Fruit fly (Drosophila melanogaster) whole organism, embryonic: ENCODE results near the gene CG1143.

Source experiments
- Adf1 ChIP-seq: fragments of 200-800 bp; sonication (Bioruptor generic); IDR thresholded peaks from 2 replicates; pipeline ENCODE4 v1.3.6; 2022; ENCODE audit warnings: missing biosample characterization, missing genetic modification characterization
- Antp ChIP-seq: fragments of 200-800 bp; sonication (Bioruptor generic); optimal IDR thresholded peaks from 3 replicates; lab custom pipeline; 2016; ENCODE audit warnings: missing biosample characterization, missing genetic modification characterization
- BEAF-32 ChIP-seq: fragments of 200-800 bp; sonication (Bioruptor generic); optimal IDR thresholded peaks from 3 replicates; lab custom pipeline; 2017; ENCODE audit warnings: missing biosample characterization, missing genetic modification characterization, mild to moderate bottlenecking, moderate library complexity, missing genetic modification reagents
- Bgb ChIP-seq: fragments of 200-800 bp; sonication (Bioruptor generic); IDR thresholded peaks from 2 replicates; pipeline ENCODE4 v1.3.6; 2022; ENCODE audit warnings: missing biosample characterization, missing genetic modification characterization; ENCODE audit not compliant: partially characterized antibody
- CG10462 ChIP-seq: fragments of 200-800 bp; sonication (Bioruptor generic); optimal IDR thresholded peaks from 2 replicates; lab custom pipeline; 2016; ENCODE audit warnings: missing biosample characterization, missing genetic modification characterization
- CG12071 ChIP-seq: fragments of 200-800 bp; sonication (Bioruptor generic); optimal IDR thresholded peaks from 3 replicates; lab custom pipeline; 2018; ENCODE audit warnings: missing biosample characterization, mild to moderate bottlenecking, missing genetic modification characterization
- CG12942 ChIP-seq: fragments of 200-800 bp; sonication (Bioruptor generic); optimal IDR thresholded peaks from 3 replicates; lab custom pipeline; 2016; ENCODE audit warnings: missing biosample characterization, missing genetic modification characterization
- CG13123 ChIP-seq: fragments of 200-800 bp; sonication (Bioruptor generic); optimal IDR thresholded peaks from 2 replicates; lab custom pipeline; 2016; ENCODE audit warnings: missing biosample characterization, missing genetic modification characterization
- CG1529 ChIP-seq: fragments of 200-800 bp; sonication (Bioruptor generic); optimal IDR thresholded peaks from 3 replicates; lab custom pipeline; 2018; ENCODE audit warnings: missing biosample characterization, missing genetic modification characterization
- CG1603 ChIP-seq: fragments of 200-800 bp; sonication (Bioruptor generic); optimal IDR thresholded peaks from 2 replicates; lab custom pipeline; 2019; ENCODE audit warnings: missing biosample characterization, mild to moderate bottlenecking, missing genetic modification characterization, moderate library complexity
- CG16863 ChIP-seq: fragments of 200-800 bp; sonication (Bioruptor generic); optimal IDR thresholded peaks from 3 replicates; lab custom pipeline; 2016; ENCODE audit warnings: missing biosample characterization, missing genetic modification characterization
- CG17361 ChIP-seq: fragments of 200-800 bp; sonication (Bioruptor generic); IDR thresholded peaks from 3 replicates; pipeline ENCODE4 v1.3.6; 2022; ENCODE audit warnings: missing biosample characterization, missing genetic modification characterization
- CG18262 ChIP-seq: fragments of 200-800 bp; optimal IDR thresholded peaks from 3 replicates; lab custom pipeline; 2019; ENCODE audit warnings: missing biosample characterization, mild to moderate bottlenecking, missing genetic modification characterization, moderate library complexity
- CG2199 ChIP-seq: fragments of 200-800 bp; sonication (Bioruptor generic); IDR thresholded peaks from 3 replicates; pipeline ENCODE4 v1.3.6; 2022; ENCODE audit warnings: missing biosample characterization, missing genetic modification characterization
- CG2875 ChIP-seq: fragments of 200-800 bp; sonication (Bioruptor generic); optimal IDR thresholded peaks from 2 replicates; lab custom pipeline; 2017; ENCODE audit warnings: missing biosample characterization, mild to moderate bottlenecking, missing genetic modification characterization, missing genetic modification reagents
- CG32772 ChIP-seq: fragments of 200-800 bp; sonication (Bioruptor generic); IDR thresholded peaks from 2 replicates; pipeline ENCODE4 v1.3.6; 2022; ENCODE audit warnings: missing biosample characterization, missing genetic modification characterization
- CG3407 ChIP-seq: fragments of 200-800 bp; sonication (Bioruptor generic); optimal IDR thresholded peaks from 2 replicates; lab custom pipeline; 2018; ENCODE audit warnings: missing biosample characterization, mild to moderate bottlenecking, missing genetic modification characterization
- CG3726 ChIP-seq: fragments of 200-800 bp; sonication (Bioruptor generic); IDR thresholded peaks from 3 replicates; pipeline ENCODE4, ENCODE4 v1.3.6; 2022; ENCODE audit warnings: missing biosample characterization, missing genetic modification characterization
- CG3995 ChIP-seq: fragments of 200-800 bp; sonication (Bioruptor generic); optimal IDR thresholded peaks from 3 replicates; lab custom pipeline; 2016; ENCODE audit warnings: missing biosample characterization, missing genetic modification characterization
- CG4617 ChIP-seq: fragments of 200-800 bp; sonication (Bioruptor generic); optimal IDR thresholded peaks from 3 replicates; lab custom pipeline; 2016; ENCODE audit warnings: missing biosample characterization, missing genetic modification characterization, borderline replicate concordance
- CG4820 ChIP-seq: fragments of 200-800 bp; sonication (Bioruptor generic); optimal IDR thresholded peaks from 3 replicates; lab custom pipeline; 2016; ENCODE audit warnings: missing biosample characterization, missing genetic modification characterization
- CTCF ChIP-seq: fragments of 200-800 bp; sonication (Bioruptor generic); optimal IDR thresholded peaks from 2 replicates; lab custom pipeline; 2017; ENCODE audit warnings: missing biosample characterization, mild to moderate bottlenecking, missing genetic modification characterization, moderate library complexity
- CkIIα-i1 ChIP-seq: fragments of 200-800 bp; sonication (Bioruptor generic); IDR thresholded peaks from 2 replicates; pipeline ENCODE4 v1.3.6; 2022; ENCODE audit warnings: missing biosample characterization, missing genetic modification characterization
- D19A ChIP-seq: fragments of 200-800 bp; optimal IDR thresholded peaks from 3 replicates; lab custom pipeline; 2019; ENCODE audit warnings: missing biosample characterization, mild to moderate bottlenecking, missing genetic modification characterization, moderate library complexity
- Dek ChIP-seq: fragments of 200-800 bp; sonication (Bioruptor generic); optimal IDR thresholded peaks from 3 replicates; lab custom pipeline; 2019; ENCODE audit warnings: missing biosample characterization, mild to moderate bottlenecking, missing genetic modification characterization, moderate library complexity
- Dref ChIP-seq: fragments of 200-800 bp; sonication (Bioruptor generic); IDR thresholded peaks from 2 replicates; pipeline ENCODE4 v1.3.6; 2022; ENCODE audit warnings: missing biosample characterization, missing genetic modification characterization
- Fer1 ChIP-seq: fragments of 200-800 bp; sonication (Bioruptor generic); optimal IDR thresholded peaks from 2 replicates; lab custom pipeline; 2017; ENCODE audit warnings: missing biosample characterization, mild to moderate bottlenecking, missing genetic modification characterization
- HmgZ ChIP-seq: fragments of 200-800 bp; sonication (Bioruptor generic); optimal IDR thresholded peaks from 2 replicates; lab custom pipeline; 2018; ENCODE audit warnings: missing biosample characterization, mild to moderate bottlenecking, missing genetic modification characterization
- Kr ChIP-seq: fragments of 200-800 bp; sonication (Bioruptor generic); optimal IDR thresholded peaks from 2 replicates; lab custom pipeline; 2017; ENCODE audit warnings: missing biosample characterization, mild to moderate bottlenecking, missing genetic modification characterization
- Lhr ChIP-seq: fragments of 200-800 bp; sonication (Bioruptor generic); optimal IDR thresholded peaks from 3 replicates; lab custom pipeline; 2017; ENCODE audit warnings: mild to moderate bottlenecking, missing biosample characterization, missing genetic modification reagents, missing genetic modification characterization
- Lim3 ChIP-seq: fragments of 200-800 bp; sonication (Bioruptor generic); IDR thresholded peaks from 2 replicates; pipeline ENCODE4 v1.3.6; 2022; ENCODE audit warnings: missing biosample characterization, missing genetic modification characterization
- Meics ChIP-seq: fragments of 200-800 bp; sonication (Bioruptor generic); optimal IDR thresholded peaks from 2 replicates; lab custom pipeline; 2017; ENCODE audit warnings: missing biosample characterization, mild to moderate bottlenecking, missing genetic modification characterization
- NC2β ChIP-seq: fragments of 200-800 bp; sonication (Bioruptor generic); optimal IDR thresholded peaks from 2 replicates; lab custom pipeline; 2016; ENCODE audit warnings: missing biosample characterization, missing genetic modification characterization
- Rfx ChIP-seq: fragments of 200-800 bp; sonication (Bioruptor generic); IDR thresholded peaks from 2 replicates; pipeline ENCODE4 v1.3.6; 2022; ENCODE audit warnings: missing biosample characterization, missing genetic modification characterization
- Xbp1 ChIP-seq: fragments of 200-800 bp; sonication (Bioruptor generic); optimal IDR thresholded peaks from 3 replicates; lab custom pipeline; 2016; ENCODE audit warnings: missing biosample characterization, mild to moderate bottlenecking, missing genetic modification characterization
- ase ChIP-seq: fragments of 200-800 bp; sonication (Bioruptor generic); IDR thresholded peaks from 3 replicates; pipeline ENCODE4 v1.3.6; 2022; ENCODE audit warnings: missing biosample characterization, missing genetic modification characterization
- cad ChIP-seq: fragments of >200 bp; optimal IDR thresholded peaks from 2 replicates; lab custom pipeline; 2017; ENCODE audit warnings: missing biosample characterization, missing genetic modification characterization
- dimm ChIP-seq: fragments of 200-800 bp; sonication (Bioruptor generic); IDR thresholded peaks from 2 replicates; pipeline ENCODE4 v1.3.6; 2022; ENCODE audit warnings: missing biosample characterization, missing genetic modification characterization
- fd3F ChIP-seq: fragments of 200-800 bp; sonication (Bioruptor generic); optimal IDR thresholded peaks from 2 replicates; lab custom pipeline; 2018; ENCODE audit warnings: missing biosample characterization, mild to moderate bottlenecking, missing genetic modification characterization, moderate library complexity
- fu2 ChIP-seq: fragments of 200-800 bp; sonication (Bioruptor generic); optimal IDR thresholded peaks from 2 replicates; lab custom pipeline; 2016; ENCODE audit warnings: missing biosample characterization, missing genetic modification characterization
- hth ChIP-seq: fragments of >200 bp; optimal IDR thresholded peaks from 2 replicates; lab custom pipeline; 2017; ENCODE audit warnings: inconsistent platforms
- insv ChIP-seq, 2 experiments: fragments of 200-800 bp; sonication (Bioruptor generic); optimal IDR thresholded peaks; 3 replicates each; lab custom pipeline; 2016 to 2018; ENCODE audit warnings: missing biosample characterization in 2 of 2, missing genetic modification characterization in 2 of 2
- lab ChIP-seq: fragments of 200-800 bp; sonication (Bioruptor generic); optimal IDR thresholded peaks from 3 replicates; lab custom pipeline; 2017; ENCODE audit warnings: missing biosample characterization, missing genetic modification characterization, mild to moderate bottlenecking, moderate library complexity, missing genetic modification reagents
- mld ChIP-seq: fragments of 200-800 bp; sonication (Bioruptor generic); IDR thresholded peaks from 3 replicates; pipeline ENCODE4 v1.3.6; 2022; ENCODE audit warnings: missing biosample characterization, missing genetic modification characterization; ENCODE audit not compliant: partially characterized antibody
- nau ChIP-seq: fragments of 200-800 bp; sonication (Bioruptor generic); optimal IDR thresholded peaks from 3 replicates; lab custom pipeline; 2017; ENCODE audit warnings: missing biosample characterization, mild to moderate bottlenecking, missing genetic modification characterization, missing genetic modification reagents
- nmo ChIP-seq: fragments of 200-800 bp; sonication (Bioruptor generic); optimal IDR thresholded peaks from 2 replicates; lab custom pipeline; 2018; ENCODE audit warnings: missing biosample characterization, mild to moderate bottlenecking, missing genetic modification characterization, moderate library complexity
- salm ChIP-seq: fragments of 200-800 bp; sonication (Bioruptor generic); optimal IDR thresholded peaks from 2 replicates; lab custom pipeline; 2018; ENCODE audit warnings: missing biosample characterization, mild to moderate bottlenecking, missing genetic modification characterization
- sr ChIP-seq: fragments of 200-800 bp; sonication (Bioruptor generic); IDR thresholded peaks from 3 replicates; pipeline ENCODE4 v1.3.6; 2022; ENCODE audit warnings: missing biosample characterization, missing genetic modification characterization
- ssp ChIP-seq: fragments of 200-800 bp; sonication (Bioruptor generic); IDR thresholded peaks from 2 replicates; pipeline ENCODE4 v1.3.6; 2022; ENCODE audit warnings: missing biosample characterization, missing genetic modification characterization
- stc ChIP-seq: fragments of 200-800 bp; sonication (Bioruptor generic); IDR thresholded peaks from 2 replicates; pipeline ENCODE4 v1.3.6; 2022; ENCODE audit warnings: missing biosample characterization, missing genetic modification characterization
- tin ChIP-seq: fragments of 200-800 bp; sonication (Bioruptor generic); optimal IDR thresholded peaks from 3 replicates; lab custom pipeline; 2016; ENCODE audit warnings: missing biosample characterization, missing genetic modification characterization
- ttk ChIP-seq: fragments of 200-800 bp; sonication (Bioruptor generic); IDR thresholded peaks from 2 replicates; pipeline ENCODE4 v2.1.2; 2022; ENCODE audit warnings: missing biosample characterization, missing genetic modification characterization
- z ChIP-seq: fragments of 200-800 bp; sonication (Bioruptor generic); IDR thresholded peaks from 3 replicates; pipeline ENCODE4 v1.3.6; 2022; ENCODE audit warnings: missing biosample characterization, missing genetic modification characterization

The CG1143 gene

dm6 chr3L:2632763-2633100, 12.4 kb upstream of the CG1143 start:
- TF ChIP-seq ssp (GFP tag; lab: Robert Waterston, UW): no peak
- TF ChIP-seq CG16863: no peak
- no peak for TF ChIP-seq CG1603 (tag; lab: Kevin White, UChicago)
- no peak for TF ChIP-seq ase (GFP tag; lab: Robert Waterston, UW)
- no peak for TF ChIP-seq CG3995 (GFP tag; lab: Kevin White, UChicago)
- TF ChIP-seq CG10462 (GFP tag; lab: Kevin White, UChicago): no peak
- no peak for TF ChIP-seq tin (GFP tag; lab: Kevin White, UChicago)
- TF ChIP-seq CG2199: no peak
- TF ChIP-seq D19A (tag; lab: Kevin White, UChicago): peak; percentile 62
- no peak for TF ChIP-seq Kr (GFP tag; lab: Kevin White, UChicago)
- no peak for TF ChIP-seq CkIIα-i1
- no peak for TF ChIP-seq CTCF (GFP tag; lab: Kevin White, UChicago)
- no peak for TF ChIP-seq Antp (GFP tag; lab: Kevin White, UChicago)
- TF ChIP-seq CG1529 (GFP tag; lab: Kevin White, UChicago): no peak
- TF ChIP-seq BEAF-32 (GFP tag; lab: Kevin White, UChicago): no peak
- no peak for TF ChIP-seq nmo (GFP tag; lab: Kevin White, UChicago)
- no peak for TF ChIP-seq fd3F
- TF ChIP-seq Rfx (GFP tag; lab: Robert Waterston, UW): 0 out of 2 replicates have a peak, but pooled peaks have one; percentile 10
- TF ChIP-seq CG32772 (GFP tag; lab: Robert Waterston, UW): no peak
- no peak for TF ChIP-seq CG4617
- no peak for TF ChIP-seq CG18262 (tag; lab: Kevin White, UChicago)
- TF ChIP-seq CG12942: no peak
- no peak for TF ChIP-seq CG4820 (GFP tag; lab: Kevin White, UChicago)
- no peak for TF ChIP-seq insv (GFP tag; optimal IDR thresholded peaks at IDR 0.05; lab: Kevin White, UChicago)
- no peak for TF ChIP-seq salm (tag; lab: Kevin White, UChicago)
- TF ChIP-seq stc (GFP tag; lab: Robert Waterston, UW): 0 out of 2 replicates have a peak, but pooled peaks have one; percentile 14
- no peak for TF ChIP-seq CG2875 (GFP tag; lab: Kevin White, UChicago)
- no peak for TF ChIP-seq Meics (GFP tag; lab: Kevin White, UChicago)
- no peak for TF ChIP-seq CG17361 (GFP tag; lab: Robert Waterston, UW)
- no peak for TF ChIP-seq CG12071
- no peak for TF ChIP-seq Xbp1 (GFP tag; lab: Kevin White, UChicago)
- TF ChIP-seq cad (GFP tag; lab: Kevin White, UChicago): no peak
- no peak for TF ChIP-seq Bgb (GFP tag; lab: Robert Waterston, UW)
- no peak for TF ChIP-seq NC2β (GFP tag; lab: Kevin White, UChicago)
- peak; percentile 6 for TF ChIP-seq lab (GFP tag; lab: Kevin White, UChicago)
- peak; percentile 4 for TF ChIP-seq Fer1 (GFP tag; lab: Kevin White, UChicago)
- peak; percentile 66 for TF ChIP-seq Adf1
- no peak for TF ChIP-seq z (GFP tag; lab: Robert Waterston, UW)
- TF ChIP-seq dimm (GFP tag; lab: Robert Waterston, UW): no peak
- TF ChIP-seq CG13123 (GFP tag; lab: Kevin White, UChicago): no peak
- no peak for TF ChIP-seq Dek (tag; lab: Kevin White, UChicago)
- TF ChIP-seq HmgZ: peak; percentile 6
- peak; percentile 5 for TF ChIP-seq nau (GFP tag; lab: Kevin White, UChicago)
- TF ChIP-seq Lim3 (GFP tag; lab: Robert Waterston, UW): no peak
- no peak for TF ChIP-seq CG3407
- TF ChIP-seq Lhr (GFP tag; lab: Kevin White, UChicago): no peak
- no peak for TF ChIP-seq hth (lab: Kevin White, UChicago)
- no peak for TF ChIP-seq mld (GFP tag; lab: Robert Waterston, UW)
- TF ChIP-seq Dref (GFP tag; lab: Robert Waterston, UW): no peak
- TF ChIP-seq fu2 (GFP tag; lab: Kevin White, UChicago): no peak
- peak; percentile 87 for TF ChIP-seq sr (GFP tag; lab: Robert Waterston, UW)
- 0 out of 2 replicates have a peak, but pooled peaks have one; percentile 11 for TF ChIP-seq ttk (GFP tag; lab: Robert Waterston, UW)
- no peak for TF ChIP-seq CG3726
